Worm (Caenorhabditis elegans) whole organism, L4 larva: ENCODE results near the gene rbm-39.

Experiments
- F26F4.8 ChIP-seq: fragments of 200-800 bp; sonication (Bioruptor generic); conservative IDR thresholded peaks from 2 replicates; pipeline ENCODE4 v1.3.6; 2022; ENCODE audit warnings: missing genetic modification characterization, missing compliant biosample characterization
- R02D3.7 ChIP-seq: fragments of 150-350 bp; sonication (generic microtip); optimal IDR thresholded peaks from 3 replicates; lab custom pipeline; 2014; ENCODE audit warnings: missing biosample characterization, missing genetic modification characterization
- T20F7.1 ChIP-seq: fragments of 200-800 bp; sonication (Bioruptor generic); optimal IDR thresholded peaks from 2 replicates; lab custom pipeline; 2018; ENCODE audit warnings: mild to moderate bottlenecking, missing genetic modification characterization, missing compliant biosample characterization
- Y48G9A.11 ChIP-seq: fragments of 200-800 bp; sonication (Bioruptor generic); IDR thresholded peaks from 2 replicates; pipeline ENCODE4 v1.3.6; 2022; ENCODE audit warnings: missing genetic modification reagents, missing genetic modification characterization, missing compliant biosample characterization
- Y5F2A.4 ChIP-seq: fragments of 200-800 bp; sonication (Bioruptor generic); optimal IDR thresholded peaks from 2 replicates; lab custom pipeline; 2018; ENCODE audit warnings: mild to moderate bottlenecking, missing genetic modification characterization, missing compliant biosample characterization
- ZK546.5 ChIP-seq, 2 experiments: sonication (generic microtip); optimal IDR thresholded peaks; 2 replicates each; lab custom pipeline; 2017; ENCODE audit warnings: missing biosample characterization in 2 of 2, missing genetic modification characterization in 2 of 2
- aha-1 ChIP-seq: fragments of 150-350 bp; peaks from one replicate; lab custom pipeline; 2014; ENCODE audit warnings: missing biosample characterization, missing genetic modification characterization
- aly-2 ChIP-seq: sonication (generic microtip); optimal IDR thresholded peaks from 2 replicates; lab custom pipeline; 2018; ENCODE audit warnings: missing biosample characterization, missing genetic modification characterization
- ceh-20 ChIP-seq: fragments of 200-800 bp; sonication (Bioruptor generic); IDR thresholded peaks from 2 replicates; pipeline ENCODE4 v1.3.6; 2022; ENCODE audit warnings: missing genetic modification reagents, missing genetic modification characterization, missing compliant biosample characterization
- ceh-28 ChIP-seq: fragments of 150-350 bp; optimal IDR thresholded peaks from 2 replicates; lab custom pipeline; 2014; ENCODE audit warnings: missing biosample characterization, missing genetic modification reagents, missing genetic modification characterization
- ceh-32 ChIP-seq: sonication (generic microtip); optimal IDR thresholded peaks from 2 replicates; lab custom pipeline; 2016; ENCODE audit warnings: mild to moderate bottlenecking, missing genetic modification characterization, missing compliant biosample characterization; ENCODE audit not compliant: poor library complexity
- ceh-62 ChIP-seq: sonication (generic microtip); optimal IDR thresholded peaks from 2 replicates; lab custom pipeline; 2017; ENCODE audit warnings: missing biosample characterization, missing genetic modification characterization
- ctbp-1 ChIP-seq: fragments of 200-800 bp; sonication (Bioruptor generic); IDR thresholded peaks from 2 replicates; pipeline ENCODE4 v1.3.6; 2022; ENCODE audit warnings: missing genetic modification reagents, missing genetic modification characterization, missing compliant biosample characterization
- daf-16 ChIP-seq, 3 experiments: sonication (generic microtip); optimal IDR thresholded peaks; 2 replicates each; lab custom pipeline; 2016 to 2017; ENCODE audit warnings: missing genetic modification characterization in 3 of 3, missing genetic modification reagents in 3 of 3, mild to moderate bottlenecking in 2 of 3, missing compliant biosample characterization in 2 of 3, missing biosample characterization in 1 of 3, moderate library complexity in 1 of 3
- daf-19 ChIP-seq: fragments of 200-800 bp; sonication (Bioruptor generic); conservative IDR thresholded peaks from 2 replicates; pipeline ENCODE4 v1.3.6; 2022; ENCODE audit warnings: missing genetic modification characterization, missing compliant biosample characterization
- dmd-9 ChIP-seq: fragments of 200-800 bp; sonication (Bioruptor generic); IDR thresholded peaks from 2 replicates; pipeline ENCODE4 v1.3.6; 2022; ENCODE audit warnings: missing genetic modification reagents, missing genetic modification characterization, missing compliant biosample characterization
- dpl-1 ChIP-seq: fragments of 150-350 bp; optimal IDR thresholded peaks from 2 replicates; lab custom pipeline; 2014; ENCODE audit warnings: missing biosample characterization, missing genetic modification reagents, missing genetic modification characterization
- gei-8 ChIP-seq: fragments of 200-800 bp; sonication (Bioruptor generic); optimal IDR thresholded peaks from 2 replicates; lab custom pipeline; 2018; ENCODE audit warnings: mild to moderate bottlenecking, missing genetic modification characterization, missing compliant biosample characterization
- hmg-1.1 ChIP-seq: fragments of 200-800 bp; sonication (Bioruptor generic); IDR thresholded peaks from 2 replicates; pipeline ENCODE4 v1.3.6; 2022; ENCODE audit warnings: missing genetic modification reagents, missing genetic modification characterization, missing compliant biosample characterization
- lim-7 ChIP-seq: fragments of 200-800 bp; sonication (Bioruptor generic); IDR thresholded peaks from 2 replicates; pipeline ENCODE4 v1.3.6; 2022; ENCODE audit warnings: missing genetic modification characterization, missing compliant biosample characterization
- lin-1 ChIP-seq: fragments of 200-800 bp; sonication (Bioruptor generic); IDR thresholded peaks from 2 replicates; pipeline ENCODE4 v1.3.6; 2022; ENCODE audit warnings: missing genetic modification reagents, missing genetic modification characterization, missing compliant biosample characterization
- lin-38 ChIP-seq: fragments of 200-800 bp; sonication (Bioruptor generic); IDR thresholded peaks from 2 replicates; pipeline ENCODE4 v1.3.6; 2022; ENCODE audit warnings: missing genetic modification reagents, missing genetic modification characterization, missing compliant biosample characterization
- lin-39 ChIP-seq: fragments of 150-350 bp; optimal IDR thresholded peaks from 2 replicates; lab custom pipeline; 2014; ENCODE audit warnings: missing biosample characterization, missing genetic modification reagents, missing genetic modification characterization
- lsy-2 ChIP-seq, 2 experiments: fragments of 150-350 bp in 1 of 2; sonication (generic microtip) in 1 of 2; optimal IDR thresholded peaks; 2 replicates each; lab custom pipeline; 2014 to 2017; ENCODE audit warnings: missing biosample characterization in 2 of 2, missing genetic modification characterization in 2 of 2
- madf-9 ChIP-seq: fragments of 200-800 bp; sonication (Bioruptor generic); conservative IDR thresholded peaks from 2 replicates; pipeline ENCODE4 v1.3.6; 2022; ENCODE audit warnings: missing genetic modification reagents, missing genetic modification characterization, missing compliant biosample characterization
- mep-1 ChIP-seq: fragments of 150-350 bp; sonication (generic microtip); optimal IDR thresholded peaks from 3 replicates; lab custom pipeline; 2014; ENCODE audit warnings: missing biosample characterization, missing genetic modification characterization
- mes-2 ChIP-seq: sonication (generic microtip); optimal IDR thresholded peaks from 2 replicates; lab custom pipeline; 2016; ENCODE audit warnings: missing genotype, mild to moderate bottlenecking, missing genetic modification characterization, missing compliant biosample characterization; ENCODE audit not compliant: poor library complexity, severe bottlenecking
- mxl-2 ChIP-seq: fragments of 200-800 bp; sonication (Bioruptor generic); conservative IDR thresholded peaks from 2 replicates; pipeline ENCODE4 v1.3.6; 2022; ENCODE audit warnings: missing genetic modification reagents, missing genetic modification characterization, missing compliant biosample characterization
- nhr-10 ChIP-seq: fragments of 150-350 bp; optimal IDR thresholded peaks from 2 replicates; lab custom pipeline; 2014; ENCODE audit warnings: missing biosample characterization, missing genetic modification characterization
- nhr-237 ChIP-seq: sonication (generic microtip); optimal IDR thresholded peaks from 2 replicates; lab custom pipeline; 2017; ENCODE audit warnings: missing biosample characterization, missing genetic modification characterization
- nhr-28 ChIP-seq: fragments of 150-350 bp; optimal IDR thresholded peaks from 2 replicates; lab custom pipeline; 2014; ENCODE audit warnings: missing biosample characterization, missing genetic modification characterization
- php-3 ChIP-seq: fragments of 200-800 bp; sonication (Bioruptor generic); IDR thresholded peaks from 2 replicates; pipeline ENCODE4 v1.3.6; 2022; ENCODE audit warnings: missing genetic modification reagents, missing genetic modification characterization, missing compliant biosample characterization
- set-16 ChIP-seq: fragments of 200-800 bp; sonication (Bioruptor generic); IDR thresholded peaks from 2 replicates; pipeline ENCODE4 v1.3.6; 2022; ENCODE audit warnings: missing genetic modification reagents, missing genetic modification characterization, missing compliant biosample characterization
- skn-1 ChIP-seq: fragments of 150-350 bp; optimal IDR thresholded peaks from 2 replicates; lab custom pipeline; 2014; ENCODE audit warnings: missing biosample characterization, missing genetic modification characterization
- unc-130 ChIP-seq: sonication (generic microtip); optimal IDR thresholded peaks from 2 replicates; lab custom pipeline; 2016; ENCODE audit warnings: missing genetic modification reagents, missing genetic modification characterization, missing compliant biosample characterization
- unc-62 ChIP-seq, 3 experiments: fragments of 150-350 bp in 1 of 3; sonication (generic microtip); optimal IDR thresholded peaks in 2 of 3; peaks in 1 of 3; 1 replicate in 1 of 3; 2 replicates in 2 of 3; lab custom pipeline; 2014 to 2017; ENCODE audit warnings: missing biosample characterization in 3 of 3, missing genetic modification characterization in 3 of 3, missing genetic modification reagents in 3 of 3, missing genotype in 1 of 3
- zag-1 ChIP-seq: fragments of 150-350 bp; optimal IDR thresholded peaks from 2 replicates; lab custom pipeline; 2014; ENCODE audit warnings: missing biosample characterization, missing genetic modification characterization
- zip-11 ChIP-seq: fragments of 200-800 bp; sonication (Bioruptor generic); IDR thresholded peaks from 2 replicates; pipeline ENCODE4 v1.3.6; 2022; ENCODE audit warnings: missing genetic modification characterization, missing compliant biosample characterization

rbm-39 gene

DNA sequence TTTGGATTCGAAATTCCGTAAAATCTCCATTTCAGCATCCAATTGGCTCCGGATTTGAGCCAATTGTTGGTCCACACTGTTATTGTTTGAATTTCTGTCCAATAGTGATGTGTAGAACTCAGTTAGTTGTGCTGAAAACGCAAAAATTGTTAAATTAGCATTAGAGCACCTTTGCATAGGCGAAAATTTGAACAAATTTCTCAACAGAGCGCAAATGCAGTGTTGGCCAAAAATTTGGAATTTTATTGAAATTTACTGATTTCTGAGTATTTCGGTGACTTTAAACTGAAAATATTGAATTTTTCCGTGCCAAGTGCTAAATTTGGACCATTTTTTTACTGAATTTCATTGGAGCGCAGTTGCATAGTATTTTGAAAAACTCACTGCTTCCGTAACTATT lies 28.1 kb downstream of the rbm-39 start:
- TF ChIP-seq T20F7.1: no peak
- TF ChIP-seq lin-38 (GFP tag; lab: Robert Waterston, UW): peak; percentile 84

DNA sequence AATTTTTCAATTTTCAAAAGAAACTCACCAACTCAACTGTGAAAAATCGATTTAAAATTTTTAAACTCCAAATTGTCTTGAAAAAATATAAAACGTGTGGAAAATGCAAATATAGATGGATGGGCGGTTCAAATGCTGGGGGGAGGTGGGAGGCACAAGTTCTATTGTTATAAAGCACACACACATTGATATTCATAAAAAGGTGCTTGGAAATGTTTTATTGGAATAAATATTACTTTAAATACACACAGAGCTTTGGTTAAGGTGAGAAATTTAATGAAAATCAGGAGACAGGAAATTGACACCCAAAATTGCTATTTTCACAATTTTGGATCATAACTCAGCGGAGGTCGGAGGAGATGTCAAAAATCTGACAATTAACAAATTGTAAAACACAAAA lies 31.9 kb downstream of the rbm-39 start, which contains the start of gene Y55F3AM.11:
Y55F3AM.11 (minus strand) TSS at position 101 of the 400 bp plus-strand sequence.
- TF ChIP-seq aly-2 (tag; lab: Kevin White, UChicago): no peak
- TF ChIP-seq ZK546.5 (tag; optimal IDR thresholded peaks at IDR 0.05; lab: Kevin White, UChicago): no peak
- TF ChIP-seq zag-1 (tag; lab: Kevin White, UChicago): no peak
- TF ChIP-seq lin-1: no peak
- no peak for TF ChIP-seq zip-11
- no peak for TF ChIP-seq ceh-20 (GFP tag; lab: Robert Waterston, UW)
- TF ChIP-seq, all 104 proteins: peak for 0

DNA sequence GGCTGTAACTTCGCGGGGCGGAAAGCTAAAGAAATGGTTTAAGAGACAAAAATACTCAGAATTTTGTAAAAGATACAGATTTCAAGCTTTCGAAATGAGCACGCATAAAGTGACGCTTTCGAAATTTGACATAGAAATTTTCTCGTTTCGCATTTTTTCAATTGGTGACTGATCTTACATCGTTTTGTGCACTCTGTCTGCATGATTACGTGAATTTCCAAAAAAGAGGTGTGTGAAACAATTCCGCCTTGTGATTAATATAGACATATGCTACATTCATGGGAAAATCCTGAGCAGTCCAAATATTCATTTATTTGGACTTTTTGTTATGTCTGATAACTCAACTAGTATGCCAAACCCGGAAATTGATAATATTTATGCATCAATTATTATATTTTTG lies 33.3 kb downstream of the rbm-39 start, which contains the start of gene srx-12:
srx-12 (plus strand) TSS at position 301 of the 400 bp plus-strand sequence.
- peak; percentile 22 for TF ChIP-seq aha-1
- TF ChIP-seq mes-2: no peak

DNA sequence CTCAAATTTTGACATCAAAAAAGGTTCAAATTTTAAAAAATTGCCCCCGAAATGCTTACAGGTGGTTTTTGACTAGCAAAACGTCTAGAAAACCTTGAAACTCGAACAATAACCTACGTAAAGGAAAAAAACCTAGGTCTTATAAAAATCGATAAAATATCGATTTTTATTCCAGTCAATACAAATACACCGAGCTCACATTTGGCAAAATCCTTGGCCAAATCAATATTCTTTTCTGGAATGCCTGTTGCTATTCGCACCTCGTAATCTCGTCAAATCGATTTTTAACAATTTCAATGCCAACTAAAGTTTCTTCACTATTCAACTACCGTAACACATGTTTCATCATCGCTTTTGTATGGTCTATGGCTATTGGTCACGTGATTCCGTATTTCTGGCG lies 34.6 kb downstream of the rbm-39 start:
- TF ChIP-seq ceh-28 (tag; lab: Kevin White, UChicago) (peak; percentile 69), unc-62 (GFP tag; optimal IDR thresholded peaks at IDR 0.05 in 1 of 2; lab: Kevin White, UChicago) (peak in 1 of 2 experiments; percentile 82), unc-62 (tag; optimal IDR thresholded peaks at IDR 0.05; lab: Kevin White, UChicago) (no peak), daf-19 (GFP tag; lab: Robert Waterston, UW) (no peak)

DNA sequence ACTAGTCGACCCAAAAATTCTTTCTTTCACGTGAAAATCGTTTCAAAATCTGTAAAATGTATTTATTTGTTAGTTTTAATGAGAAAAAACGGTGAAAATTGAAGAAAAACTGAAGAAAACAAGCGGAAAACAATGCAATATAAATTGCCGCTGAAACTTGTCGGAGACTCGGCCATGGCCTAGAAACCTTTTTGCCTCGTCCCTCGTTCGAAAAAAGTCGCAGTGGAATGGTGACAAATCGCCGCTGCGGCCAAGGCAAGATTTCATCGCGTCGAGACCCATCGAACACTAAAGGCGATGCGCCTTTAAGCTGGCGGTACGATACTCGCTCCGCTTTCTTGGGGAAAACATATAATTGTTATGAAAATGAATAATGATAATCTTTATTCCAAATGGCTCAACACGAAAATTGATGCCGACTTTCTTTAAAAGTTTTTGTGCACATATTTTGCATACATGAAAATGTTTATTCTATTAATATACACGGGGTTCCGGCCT lies 39.3 kb downstream of the rbm-39 start, which contains the start of gene Y55F3AM.21:
Y55F3AM.21 (minus strand) TSS at position 51 of the 498 bp plus-strand sequence.
- peak; percentile 72; the same call in 1 of the 2 replicates for TF ChIP-seq Y48G9A.11 (GFP tag; lab: Robert Waterston, UW)

DNA sequence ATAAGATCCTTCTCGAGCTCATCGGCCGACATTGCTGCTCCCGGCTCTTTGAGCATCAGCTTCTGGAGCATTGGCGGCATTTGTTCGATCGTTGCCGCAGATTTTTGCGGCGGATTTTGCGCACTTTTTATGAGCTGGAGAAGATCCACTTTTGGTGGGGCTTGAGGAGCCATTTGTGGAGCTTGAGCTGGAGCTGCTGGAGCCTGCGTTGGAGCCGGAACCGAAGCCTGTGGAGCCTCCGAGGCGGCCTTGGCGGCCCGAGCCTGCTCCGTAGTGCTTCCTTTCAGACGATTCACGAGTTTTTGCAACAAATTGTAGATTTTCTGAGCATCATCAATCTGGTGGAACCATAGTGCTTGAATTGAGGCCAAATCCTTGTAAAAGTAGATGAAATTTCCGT lies 41.6 kb downstream of the rbm-39 start:
- no peak for TF ChIP-seq lin-38 (GFP tag; lab: Robert Waterston, UW)
- TF ChIP-seq nhr-10 (tag; lab: Kevin White, UChicago): no peak
- peak; percentile 93 for TF ChIP-seq set-16 (GFP tag; lab: Robert Waterston, UW)
- TF ChIP-seq skn-1 (tag; lab: Kevin White, UChicago): no peak

DNA sequence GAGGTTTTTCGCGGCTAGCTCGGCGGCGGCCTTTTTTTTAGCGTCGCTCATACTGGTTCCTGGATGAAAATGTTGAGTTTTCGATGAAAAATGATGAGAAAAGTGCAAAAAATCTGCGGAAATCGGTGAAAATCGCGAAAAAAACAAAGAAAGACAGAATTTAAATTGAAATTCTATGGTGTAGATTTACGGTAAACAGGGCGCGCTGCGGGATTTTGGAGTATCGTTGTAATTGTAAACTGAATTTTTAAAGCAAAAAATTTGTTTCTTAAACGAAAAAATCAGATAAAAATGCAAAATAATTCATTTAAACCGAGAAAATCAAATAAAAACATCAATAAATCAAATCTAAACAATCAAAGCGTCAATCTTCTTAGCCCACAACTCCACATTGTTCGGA lies 42.3 kb downstream of the rbm-39 start, which contains the start of gene dcap-1:
dcap-1 (minus strand) TSS at position 59 of the 400 bp plus-strand sequence.
- TF ChIP-seq R02D3.7 (peak; percentile 77), lim-7 (GFP tag; lab: Robert Waterston, UW) (no peak), ceh-62 (tag; lab: Kevin White, UChicago) (no peak), ceh-32 (tag; lab: Kevin White, UChicago) (no peak), F26F4.8 (GFP tag; lab: Robert Waterston, UW) (no peak), Y48G9A.11 (GFP tag; lab: Robert Waterston, UW) (peak; percentile 99), aha-1 (peak; percentile 23), dmd-9 (no peak), unc-130 (GFP tag; lab: Kevin White, UChicago) (no peak), ctbp-1 (GFP tag; lab: Robert Waterston, UW) (no peak), gei-8 (GFP tag; lab: Kevin White, UChicago) (no peak), madf-9 (GFP tag; lab: Robert Waterston, UW) (no peak), php-3 (GFP tag; lab: Robert Waterston, UW) (no peak), T20F7.1 (peak; percentile 96), Y5F2A.4 (GFP tag; lab: Kevin White, UChicago) (no peak), daf-16 (GFP tag; optimal IDR thresholded peaks at IDR 0.05; lab: Kevin White, UChicago) (no peak), daf-16 (tag; optimal IDR thresholded peaks at IDR 0.05; lab: Kevin White, UChicago) (peak; percentile 23), nhr-28 (tag; lab: Kevin White, UChicago) (no peak), nhr-237 (tag; lab: Kevin White, UChicago) (no peak), nhr-10 (tag; lab: Kevin White, UChicago) (no peak), lsy-2 (tag; optimal IDR thresholded peaks at IDR 0.05; lab: Kevin White, UChicago) (peak in 1 of 2 experiments; percentile 50), dpl-1 (GFP tag; lab: Kevin White, UChicago) (peak; percentile 30), lin-39 (tag; lab: Kevin White, UChicago) (no peak), hmg-1.1 (GFP tag; lab: Robert Waterston, UW) (no peak), zip-11 (no peak), mep-1 (tag; lab: Kevin White, UChicago) (peak; percentile 18), mxl-2 (GFP tag; lab: Robert Waterston, UW) (no peak)
